Fruit fly (Drosophila melanogaster): Measurements from ENCODE around the gene TpnC73F.

DNA sequence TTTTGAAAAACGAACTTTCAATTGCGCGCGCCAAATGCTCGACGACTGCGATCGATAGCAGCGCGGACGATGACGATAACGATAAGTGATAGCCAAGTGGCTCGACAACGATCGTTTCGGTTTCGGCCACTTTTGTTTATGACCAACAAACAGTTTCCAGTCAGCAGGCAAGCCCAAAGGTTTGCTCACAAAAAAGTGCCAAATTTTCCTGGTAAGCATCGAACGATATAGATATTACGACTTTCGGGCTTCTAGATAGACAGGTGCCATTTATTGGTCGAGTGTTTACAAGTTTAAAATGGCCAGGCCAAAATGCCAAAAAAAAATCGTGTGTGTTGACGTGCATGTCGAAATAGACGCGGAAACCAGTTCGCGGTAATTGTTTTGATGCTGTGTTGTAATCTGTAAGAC, 9.6 kb downstream of the TpnC73F start, which contains the start of gene CG7724:
- TF ChIP-seq OdsH (GFP tag; optimal IDR thresholded peaks at IDR 0.05) (no peak), Eip93F (GFP tag; optimal IDR thresholded peaks at IDR 0.05) (no peak), esn (GFP tag; optimal IDR thresholded peaks at IDR 0.05) (no peak), Ets21C (GFP tag; optimal IDR thresholded peaks at IDR 0.05) (no peak)

All from whole organism, prepupa.